Worm (Caenorhabditis elegans) whole organism, L1 larva: ENCODE results near the gene cyp-29A4.

Source experiments
- aly-2 ChIP-seq: fragments of 150-350 bp; optimal IDR thresholded peaks from 2 replicates; lab custom pipeline; 2014; ENCODE audit warnings: missing biosample characterization, missing genetic modification characterization
- ama-1 ChIP-seq: fragments of 150-350 bp; optimal IDR thresholded peaks from 2 replicates; lab custom pipeline; 2014
- blmp-1 ChIP-seq: fragments of 150-350 bp; optimal IDR thresholded peaks from 2 replicates; lab custom pipeline; 2014; ENCODE audit warnings: missing biosample characterization, missing genetic modification characterization
- ceh-8 ChIP-seq: fragments of 200-800 bp; sonication (Bioruptor generic); optimal IDR thresholded peaks from 2 replicates; lab custom pipeline; 2018; ENCODE audit warnings: mild to moderate bottlenecking, missing genetic modification characterization, moderate library complexity, missing compliant biosample characterization
- ces-1 ChIP-seq: fragments of 150-350 bp; optimal IDR thresholded peaks from 2 replicates; lab custom pipeline; 2014; ENCODE audit warnings: missing biosample characterization, missing genetic modification reagents, missing genetic modification characterization
- dpl-1 ChIP-seq, 3 experiments: fragments of 150-350 bp in 2 of 3; sonication (generic microtip) in 1 of 3; optimal IDR thresholded peaks; 2 replicates each; lab custom pipeline; 2014 to 2017; ENCODE audit warnings: missing biosample characterization in 3 of 3, missing genetic modification characterization in 3 of 3, missing genetic modification reagents in 3 of 3
- dsc-1 ChIP-seq: sonication (generic microtip); optimal IDR thresholded peaks from 2 replicates; lab custom pipeline; 2016; ENCODE audit warnings: mild to moderate bottlenecking, missing genetic modification characterization, missing compliant biosample characterization
- efl-1 ChIP-seq, 4 experiments: fragments of 150-350 bp; optimal IDR thresholded peaks in 3 of 4; peaks in 1 of 4; 1 replicate in 1 of 4; 2 replicates in 3 of 4; lab custom pipeline; 2014; ENCODE audit warnings: missing biosample characterization in 2 of 4, missing genetic modification characterization in 2 of 4, missing genetic modification reagents in 2 of 4
- egl-13 ChIP-seq: sonication (generic microtip); optimal IDR thresholded peaks from 2 replicates; lab custom pipeline; 2016; ENCODE audit warnings: missing genotype, missing genetic modification reagents, missing genetic modification characterization, missing compliant biosample characterization
- fkh-10 ChIP-seq: sonication (generic microtip); optimal IDR thresholded peaks from 2 replicates; lab custom pipeline; 2017; ENCODE audit warnings: missing biosample characterization, missing genetic modification reagents, missing genetic modification characterization
- fos-1 ChIP-seq: fragments of 150-350 bp; optimal IDR thresholded peaks from 2 replicates; lab custom pipeline; 2014; ENCODE audit warnings: missing biosample characterization, missing genetic modification characterization
- hpl-2 ChIP-seq: fragments of 150-350 bp; optimal IDR thresholded peaks from 2 replicates; lab custom pipeline; 2014; ENCODE audit warnings: missing biosample characterization, missing genetic modification reagents, missing genetic modification characterization
- isw-1 ChIP-seq: fragments of 200-800 bp; sonication (Bioruptor generic); IDR thresholded peaks from 2 replicates; pipeline ENCODE4 v1.3.6; 2022; ENCODE audit warnings: missing genetic modification characterization, missing compliant biosample characterization
- jun-1 ChIP-seq: fragments of 150-350 bp; optimal IDR thresholded peaks from 2 replicates; lab custom pipeline; 2014; ENCODE audit warnings: missing biosample characterization, missing genetic modification reagents, missing genetic modification characterization
- lin-13 ChIP-seq: fragments of 150-350 bp; optimal IDR thresholded peaks from 2 replicates; lab custom pipeline; 2014; ENCODE audit warnings: missing biosample characterization, missing genetic modification reagents, missing genetic modification characterization
- lin-14 ChIP-seq: fragments of 200-800 bp; sonication (Bioruptor generic); optimal IDR thresholded peaks from 2 replicates; lab custom pipeline; 2018; ENCODE audit warnings: mild to moderate bottlenecking, missing genetic modification characterization, moderate library complexity, missing compliant biosample characterization
- lir-3 ChIP-seq: sonication (generic microtip); optimal IDR thresholded peaks from 2 replicates; lab custom pipeline; 2016; ENCODE audit warnings: mild to moderate bottlenecking, missing genetic modification characterization, moderate library complexity, missing compliant biosample characterization; ENCODE audit not compliant: poor library complexity
- mab-9 ChIP-seq: fragments of 200-800 bp; sonication (Bioruptor generic); IDR thresholded peaks from 2 replicates; pipeline ENCODE4 v1.3.6; 2022; ENCODE audit warnings: missing genetic modification reagents, missing genetic modification characterization, missing compliant biosample characterization
- mef-2 ChIP-seq: fragments of 150-350 bp; optimal IDR thresholded peaks from 2 replicates; lab custom pipeline; 2014; ENCODE audit warnings: missing biosample characterization, missing genetic modification characterization
- nhr-20 ChIP-seq: sonication (generic microtip); optimal IDR thresholded peaks from 2 replicates; lab custom pipeline; 2016; ENCODE audit warnings: mild to moderate bottlenecking, missing genetic modification characterization, missing compliant biosample characterization
- nhr-237 ChIP-seq: fragments of 150-350 bp; optimal IDR thresholded peaks from 2 replicates; lab custom pipeline; 2014; ENCODE audit warnings: missing biosample characterization, missing genetic modification characterization
- nhr-71 ChIP-seq: sonication (generic microtip); optimal IDR thresholded peaks from 2 replicates; lab custom pipeline; 2016; ENCODE audit warnings: mild to moderate bottlenecking, missing genetic modification characterization, moderate library complexity, missing compliant biosample characterization
- nhr-76 ChIP-seq: sonication (generic microtip); optimal IDR thresholded peaks from 2 replicates; lab custom pipeline; 2017; ENCODE audit warnings: missing biosample characterization, missing genetic modification characterization
- nhr-77 ChIP-seq: fragments of 150-350 bp; optimal IDR thresholded peaks from 2 replicates; lab custom pipeline; 2014; ENCODE audit warnings: missing biosample characterization, missing genetic modification characterization
- nhr-90 ChIP-seq: sonication (generic microtip); optimal IDR thresholded peaks from 2 replicates; lab custom pipeline; 2016; ENCODE audit warnings: mild to moderate bottlenecking, missing genetic modification characterization, missing compliant biosample characterization; ENCODE audit not compliant: poor library complexity
- pax-3 ChIP-seq: fragments of 200-800 bp; sonication (Bioruptor generic); optimal IDR thresholded peaks from 2 replicates; lab custom pipeline; 2018; ENCODE audit warnings: mild to moderate bottlenecking, missing genetic modification characterization, moderate library complexity, missing compliant biosample characterization
- snpc-4 ChIP-seq: fragments of 150-350 bp; optimal IDR thresholded peaks from 2 replicates; lab custom pipeline; 2014; ENCODE audit warnings: missing biosample characterization, missing genetic modification characterization
- snu-23 ChIP-seq: sonication (generic microtip); optimal IDR thresholded peaks from 2 replicates; lab custom pipeline; 2016; ENCODE audit warnings: missing genetic modification characterization, missing compliant biosample characterization
- sup-37 ChIP-seq: fragments of 200-800 bp; sonication (Bioruptor generic); optimal IDR thresholded peaks from 2 replicates; lab custom pipeline; 2018; ENCODE audit warnings: mild to moderate bottlenecking, missing genetic modification characterization, missing compliant biosample characterization
- swsn-7 ChIP-seq: sonication (generic microtip); optimal IDR thresholded peaks from 2 replicates; lab custom pipeline; 2016; ENCODE audit warnings: missing genetic modification characterization, missing compliant biosample characterization
- tlp-1 ChIP-seq: fragments of 150-350 bp; optimal IDR thresholded peaks from 2 replicates; lab custom pipeline; 2014; ENCODE audit warnings: missing biosample characterization, missing genetic modification characterization
- unc-130 ChIP-seq: fragments of 150-350 bp; optimal IDR thresholded peaks from 2 replicates; lab custom pipeline; 2017; ENCODE audit warnings: missing biosample characterization, missing genetic modification characterization, inconsistent platforms
- unc-86 ChIP-seq: sonication (generic microtip); optimal IDR thresholded peaks from 2 replicates; lab custom pipeline; 2016; ENCODE audit warnings: missing genetic modification characterization, missing compliant biosample characterization
- xbp-1 ChIP-seq: sonication (generic microtip); optimal IDR thresholded peaks from 2 replicates; lab custom pipeline; 2016; ENCODE audit warnings: missing genetic modification characterization, missing compliant biosample characterization
- ztf-11 ChIP-seq, 2 experiments: sonication (generic microtip); optimal IDR thresholded peaks; 2 replicates each; lab custom pipeline; 2016 to 2017; ENCODE audit warnings: missing genetic modification characterization in 2 of 2, missing biosample characterization in 1 of 2, missing compliant biosample characterization in 1 of 2
- ztf-4 ChIP-seq: fragments of 150-350 bp; optimal IDR thresholded peaks from 2 replicates; lab custom pipeline; 2014; ENCODE audit warnings: missing biosample characterization, missing genetic modification characterization

Gene cyp-29A4

ce11 chrV:9616130-9616529, 38.4 kb upstream of the cyp-29A4 start:
- TF ChIP-seq egl-13 (tag; lab: Kevin White, UChicago) = no peak
- TF ChIP-seq, all 84 proteins: peak for 0

- no peak for TF ChIP-seq nhr-237 (tag; lab: Kevin White, UChicago)
- no peak for TF ChIP-seq nhr-20 (tag; lab: Kevin White, UChicago)
- TF ChIP-seq dsc-1 (tag; lab: Kevin White, UChicago) = no peak
- no peak for TF ChIP-seq tlp-1 (tag; lab: Kevin White, UChicago)
- TF ChIP-seq isw-1 (GFP tag; lab: Robert Waterston, UW) = no peak
- no peak for TF ChIP-seq unc-130
- TF ChIP-seq ama-1 (lab: Kevin White, UChicago) = no peak
- TF ChIP-seq lir-3 (tag; lab: Kevin White, UChicago) = no peak
- no peak for TF ChIP-seq pax-3
- TF ChIP-seq xbp-1 (tag; lab: Kevin White, UChicago) = no peak
- TF ChIP-seq jun-1 (tag; lab: Kevin White, UChicago) = no peak
- TF ChIP-seq snu-23 = no peak
- no peak for TF ChIP-seq fos-1 (tag; lab: Kevin White, UChicago)
These were observed 37.9 kb upstream of the cyp-29A4 start for ce11 chrV:9616687-9617086.

ce11 chrV:9618420-9618819, 36.1 kb upstream of the cyp-29A4 start:
- no peak for TF ChIP-seq mab-9
- peak; percentile 7 for TF ChIP-seq ceh-8 (GFP tag; lab: Kevin White, UChicago)
- TF ChIP-seq ztf-4 = no peak
- TF ChIP-seq, all 84 proteins: peak for 1

ce11 chrV:9618919-9619318, 35.6 kb upstream of the cyp-29A4 start, which contains the start of gene idpc-7:
Gene idpc-7, minus strand, starts transcription at chrV:9619019.
- TF ChIP-seq nhr-76 = no peak
- no peak for TF ChIP-seq efl-1 (optimal IDR thresholded peaks at IDR 0.05; lab: Kevin White, UChicago)
- peak in 1 of 2 experiments; percentile 5 for TF ChIP-seq efl-1 (GFP tag; optimal IDR thresholded peaks at IDR 0.05 in 1 of 2; lab: Kevin White, UChicago)
- no peak for TF ChIP-seq snpc-4 (tag; lab: Kevin White, UChicago)
- TF ChIP-seq nhr-71 (tag; lab: Kevin White, UChicago) = no peak
- TF ChIP-seq lin-13 (GFP tag; lab: Kevin White, UChicago) = no peak
- TF ChIP-seq nhr-90 (tag; lab: Kevin White, UChicago) = no peak
- TF ChIP-seq, all 84 proteins: peak for 1

ce11 chrV:9619850-9620249, 34.7 kb upstream of the cyp-29A4 start, which contains the start of gene idpc-6:
Gene idpc-6, plus strand, starts transcription at chrV:9620150.
- TF ChIP-seq nhr-77 (tag; lab: Kevin White, UChicago) (no peak), swsn-7 (tag; lab: Kevin White, UChicago) (no peak), blmp-1 (tag; lab: Kevin White, UChicago) (no peak), lin-14 (GFP tag; lab: Kevin White, UChicago) (no peak), hpl-2 (GFP tag; lab: Kevin White, UChicago) (no peak), unc-130 (no peak), nhr-237 (tag; lab: Kevin White, UChicago) (no peak), ces-1 (GFP tag; lab: Kevin White, UChicago) (no peak), fkh-10 (GFP tag; lab: Kevin White, UChicago) (no peak), dpl-1 (GFP tag; optimal IDR thresholded peaks at IDR 0.05; lab: Kevin White, UChicago) (no peak), sup-37 (GFP tag; lab: Kevin White, UChicago) (no peak), ztf-11 (tag; optimal IDR thresholded peaks at IDR 0.05; lab: Kevin White, UChicago) (no peak), mef-2 (tag; lab: Kevin White, UChicago) (no peak), unc-86 (no peak), aly-2 (tag; lab: Kevin White, UChicago) (no peak)
- TF ChIP-seq, all 84 proteins: peak for 0
